Worm (Caenorhabditis elegans) whole organism, L4 larva: ENCODE measurements around the gene ZK829.3.

Experiments
- Y75B8A.6 ChIP-seq: fragments of 200-800 bp; sonication (Bioruptor generic); IDR thresholded peaks from 2 replicates; pipeline ENCODE4 v1.3.6; 2022; ENCODE audit warnings: missing genetic modification reagents, missing genetic modification characterization, missing compliant biosample characterization
- egl-27 ChIP-seq: sonication (generic microtip); optimal IDR thresholded peaks from 3 replicates; lab custom pipeline; 2017; ENCODE audit warnings: missing biosample characterization, missing genetic modification reagents, missing genetic modification characterization

- TF ChIP-seq Y75B8A.6 (GFP tag; lab: Robert Waterston, UW) (no peak), egl-27 (tag; lab: Kevin White, UChicago) (no peak)
Observed at ce11 chrIV:11938554-11938953, 7.0 kb downstream of the ZK829.3 start.
